Worm (Caenorhabditis elegans): ENCODE results near the gene T20D4.3.

ce11 chrV:3463514-3463913 is 45.5 kb downstream of the T20D4.3 start, which contains the start of gene slc-28.1:
- TF ChIP-seq nhr-77 (tag; optimal IDR thresholded peaks at IDR 0.05) (no peak), blmp-1 (tag; optimal IDR thresholded peaks at IDR 0.05) (no peak), tbx-2 (tag; optimal IDR thresholded peaks at IDR 0.05) (no peak), pqm-1 (tag; optimal IDR thresholded peaks at IDR 0.05) (no peak), hlh-4 (tag; optimal IDR thresholded peaks at IDR 0.05) (no peak)
